Worm (Caenorhabditis elegans) whole organism, L1 larva: Measurements from ENCODE around the gene F09G8.7.
A peak's percentile ranks its signal among the peaks of the same experiment; 100 is the strongest.

ENCODE experiments used
- C04F5.9 ChIP-seq: sonication (generic microtip); optimal IDR thresholded peaks from 2 replicates; lab custom pipeline; 2016; ENCODE audit warnings: missing genetic modification characterization, missing compliant biosample characterization
- C34B4.2 ChIP-seq: sonication (generic microtip); optimal IDR thresholded peaks from 2 replicates; lab custom pipeline; 2017; ENCODE audit warnings: mild to moderate bottlenecking, missing genetic modification characterization, missing compliant biosample characterization
- F16B12.6 ChIP-seq: fragments of 150-350 bp; optimal IDR thresholded peaks from 2 replicates; lab custom pipeline; 2014; ENCODE audit warnings: missing biosample characterization, missing genetic modification characterization
- ama-1 ChIP-seq: fragments of 150-350 bp; optimal IDR thresholded peaks from 2 replicates; lab custom pipeline; 2014
- blmp-1 ChIP-seq: fragments of 150-350 bp; optimal IDR thresholded peaks from 2 replicates; lab custom pipeline; 2014; ENCODE audit warnings: missing biosample characterization, missing genetic modification characterization
- ceh-63 ChIP-seq: fragments of 200-800 bp; sonication (Bioruptor generic); optimal IDR thresholded peaks from 2 replicates; lab custom pipeline; 2018; ENCODE audit warnings: mild to moderate bottlenecking, missing genetic modification characterization, missing compliant biosample characterization
- ceh-8 ChIP-seq: fragments of 200-800 bp; sonication (Bioruptor generic); optimal IDR thresholded peaks from 2 replicates; lab custom pipeline; 2018; ENCODE audit warnings: mild to moderate bottlenecking, missing genetic modification characterization, moderate library complexity, missing compliant biosample characterization
- ceh-82 ChIP-seq, 3 experiments: fragments of 150-350 bp in 1 of 3; sonication (generic microtip) in 2 of 3; optimal IDR thresholded peaks; 2 replicates each; lab custom pipeline; 2014 to 2017; ENCODE audit warnings: missing biosample characterization in 3 of 3, missing genetic modification characterization in 3 of 3
- ceh-90 ChIP-seq: sonication (generic microtip); optimal IDR thresholded peaks from 2 replicates; lab custom pipeline; 2016; ENCODE audit warnings: missing genetic modification characterization, missing compliant biosample characterization
- ces-1 ChIP-seq: fragments of 150-350 bp; optimal IDR thresholded peaks from 2 replicates; lab custom pipeline; 2014; ENCODE audit warnings: missing biosample characterization, missing genetic modification reagents, missing genetic modification characterization
- dpl-1 ChIP-seq, 3 experiments: fragments of 150-350 bp in 2 of 3; sonication (generic microtip) in 1 of 3; optimal IDR thresholded peaks; 2 replicates each; lab custom pipeline; 2014 to 2017; ENCODE audit warnings: missing biosample characterization in 3 of 3, missing genetic modification characterization in 3 of 3, missing genetic modification reagents in 3 of 3
- dsc-1 ChIP-seq: sonication (generic microtip); optimal IDR thresholded peaks from 2 replicates; lab custom pipeline; 2016; ENCODE audit warnings: mild to moderate bottlenecking, missing genetic modification characterization, missing compliant biosample characterization
- efl-1 ChIP-seq, 4 experiments: fragments of 150-350 bp; optimal IDR thresholded peaks in 3 of 4; peaks in 1 of 4; 1 replicate in 1 of 4; 2 replicates in 3 of 4; lab custom pipeline; 2014; ENCODE audit warnings: missing biosample characterization in 2 of 4, missing genetic modification characterization in 2 of 4, missing genetic modification reagents in 2 of 4
- efl-3 ChIP-seq: fragments of 200-800 bp; sonication (Bioruptor generic); optimal IDR thresholded peaks from 2 replicates; lab custom pipeline; 2018; ENCODE audit warnings: mild to moderate bottlenecking, missing genetic modification characterization, missing compliant biosample characterization
- egl-13 ChIP-seq: sonication (generic microtip); optimal IDR thresholded peaks from 2 replicates; lab custom pipeline; 2016; ENCODE audit warnings: missing genotype, missing genetic modification reagents, missing genetic modification characterization, missing compliant biosample characterization
- elt-2 ChIP-seq: sonication (generic microtip); optimal IDR thresholded peaks from 2 replicates; lab custom pipeline; 2016; ENCODE audit warnings: missing genetic modification characterization, mild to moderate bottlenecking, inconsistent platforms, missing compliant biosample characterization, missing genetic modification reagents
- elt-3 ChIP-seq, 6 experiments: fragments of 150-350 bp in 1 of 6; sonication (generic microtip); optimal IDR thresholded peaks; 2 replicates each; lab custom pipeline; 2017 to 2018; ENCODE audit warnings: missing biosample characterization in 6 of 6, missing genetic modification characterization in 6 of 6, inconsistent platforms in 1 of 6
- fkh-8 ChIP-seq: sonication (generic microtip); optimal IDR thresholded peaks from 2 replicates; lab custom pipeline; 2016; ENCODE audit warnings: mild to moderate bottlenecking, missing genetic modification characterization, missing compliant biosample characterization
- fos-1 ChIP-seq: fragments of 150-350 bp; optimal IDR thresholded peaks from 2 replicates; lab custom pipeline; 2014; ENCODE audit warnings: missing biosample characterization, missing genetic modification characterization
- grh-1 ChIP-seq: fragments of 200-800 bp; sonication (Bioruptor generic); IDR thresholded peaks from 2 replicates; pipeline ENCODE4 v1.3.6; 2022; ENCODE audit warnings: missing genetic modification reagents, missing genetic modification characterization, missing compliant biosample characterization
- hlh-17 ChIP-seq: fragments of 200-800 bp; sonication (Bioruptor generic); optimal IDR thresholded peaks from 2 replicates; lab custom pipeline; 2018; ENCODE audit warnings: missing genetic modification characterization, mild to moderate bottlenecking, missing compliant biosample characterization, moderate library complexity, borderline replicate concordance
- isw-1 ChIP-seq: fragments of 200-800 bp; sonication (Bioruptor generic); IDR thresholded peaks from 2 replicates; pipeline ENCODE4 v1.3.6; 2022; ENCODE audit warnings: missing genetic modification characterization, missing compliant biosample characterization
- lin-13 ChIP-seq: fragments of 150-350 bp; optimal IDR thresholded peaks from 2 replicates; lab custom pipeline; 2014; ENCODE audit warnings: missing biosample characterization, missing genetic modification reagents, missing genetic modification characterization
- lin-35 ChIP-seq, 2 experiments: fragments of 150-350 bp; optimal IDR thresholded peaks; 2 replicates each; lab custom pipeline; 2014; ENCODE audit warnings: missing biosample characterization in 2 of 2, missing genetic modification characterization in 2 of 2, missing genetic modification reagents in 2 of 2
- lsy-2 ChIP-seq, 2 experiments: fragments of 150-350 bp; optimal IDR thresholded peaks; 2 replicates each; lab custom pipeline; 2014; ENCODE audit warnings: missing biosample characterization in 2 of 2, missing genetic modification characterization in 2 of 2
- mep-1 ChIP-seq: fragments of 150-350 bp; optimal IDR thresholded peaks from 2 replicates; lab custom pipeline; 2014; ENCODE audit warnings: missing biosample characterization, missing genetic modification characterization
- nhr-11 ChIP-seq: fragments of 150-350 bp; optimal IDR thresholded peaks from 2 replicates; lab custom pipeline; 2014; ENCODE audit warnings: missing biosample characterization, missing genetic modification characterization
- nhr-12 ChIP-seq: sonication (generic microtip); optimal IDR thresholded peaks from 2 replicates; lab custom pipeline; 2017; ENCODE audit warnings: missing biosample characterization, missing genetic modification characterization
- nhr-20 ChIP-seq: sonication (generic microtip); optimal IDR thresholded peaks from 2 replicates; lab custom pipeline; 2016; ENCODE audit warnings: mild to moderate bottlenecking, missing genetic modification characterization, missing compliant biosample characterization
- nhr-237 ChIP-seq: fragments of 150-350 bp; optimal IDR thresholded peaks from 2 replicates; lab custom pipeline; 2014; ENCODE audit warnings: missing biosample characterization, missing genetic modification characterization
- nhr-28 ChIP-seq: fragments of 150-350 bp; optimal IDR thresholded peaks from 2 replicates; lab custom pipeline; 2014; ENCODE audit warnings: missing biosample characterization, missing genetic modification characterization
- nhr-47 ChIP-seq: sonication (generic microtip); optimal IDR thresholded peaks from 2 replicates; lab custom pipeline; 2016; ENCODE audit warnings: mild to moderate bottlenecking, missing genetic modification characterization, moderate library complexity, missing compliant biosample characterization
- nhr-71 ChIP-seq: sonication (generic microtip); optimal IDR thresholded peaks from 2 replicates; lab custom pipeline; 2016; ENCODE audit warnings: mild to moderate bottlenecking, missing genetic modification characterization, moderate library complexity, missing compliant biosample characterization
- nhr-76 ChIP-seq: sonication (generic microtip); optimal IDR thresholded peaks from 2 replicates; lab custom pipeline; 2017; ENCODE audit warnings: missing biosample characterization, missing genetic modification characterization
- nhr-77 ChIP-seq: fragments of 150-350 bp; optimal IDR thresholded peaks from 2 replicates; lab custom pipeline; 2014; ENCODE audit warnings: missing biosample characterization, missing genetic modification characterization
- nhr-84 ChIP-seq: sonication (generic microtip); optimal IDR thresholded peaks from 2 replicates; lab custom pipeline; 2017; ENCODE audit warnings: missing biosample characterization, missing genetic modification characterization
- skn-1 ChIP-seq: fragments of 150-350 bp; optimal IDR thresholded peaks from 2 replicates; lab custom pipeline; 2014; ENCODE audit warnings: missing biosample characterization, missing genetic modification characterization
- snpc-4 ChIP-seq: fragments of 150-350 bp; optimal IDR thresholded peaks from 2 replicates; lab custom pipeline; 2014; ENCODE audit warnings: missing biosample characterization, missing genetic modification characterization
- snu-23 ChIP-seq: sonication (generic microtip); optimal IDR thresholded peaks from 2 replicates; lab custom pipeline; 2016; ENCODE audit warnings: missing genetic modification characterization, missing compliant biosample characterization
- sptf-1 ChIP-seq: fragments of 150-350 bp; optimal IDR thresholded peaks from 2 replicates; lab custom pipeline; 2014; ENCODE audit warnings: missing biosample characterization, missing genetic modification characterization
- sup-37 ChIP-seq: fragments of 200-800 bp; sonication (Bioruptor generic); optimal IDR thresholded peaks from 2 replicates; lab custom pipeline; 2018; ENCODE audit warnings: mild to moderate bottlenecking, missing genetic modification characterization, missing compliant biosample characterization
- swsn-7 ChIP-seq: sonication (generic microtip); optimal IDR thresholded peaks from 2 replicates; lab custom pipeline; 2016; ENCODE audit warnings: missing genetic modification characterization, missing compliant biosample characterization
- tbx-2 ChIP-seq: sonication (generic microtip); optimal IDR thresholded peaks from 2 replicates; lab custom pipeline; 2016; ENCODE audit warnings: missing genetic modification characterization, missing compliant biosample characterization
- unc-30 ChIP-seq: sonication (generic microtip); optimal IDR thresholded peaks from 2 replicates; lab custom pipeline; 2017; ENCODE audit warnings: missing biosample characterization, missing genetic modification characterization
- unc-86 ChIP-seq: sonication (generic microtip); optimal IDR thresholded peaks from 2 replicates; lab custom pipeline; 2016; ENCODE audit warnings: missing genetic modification characterization, missing compliant biosample characterization
- unc-98 ChIP-seq: fragments of 200-800 bp; sonication (Bioruptor generic); IDR thresholded peaks from 2 replicates; pipeline ENCODE4 v1.3.6; 2022; ENCODE audit warnings: missing genetic modification characterization, missing compliant biosample characterization
- xbp-1 ChIP-seq: sonication (generic microtip); optimal IDR thresholded peaks from 2 replicates; lab custom pipeline; 2016; ENCODE audit warnings: missing genetic modification characterization, missing compliant biosample characterization
- zag-1 ChIP-seq: fragments of 150-350 bp; optimal IDR thresholded peaks from 2 replicates; lab custom pipeline; 2014; ENCODE audit warnings: missing biosample characterization, missing genetic modification characterization
- ztf-11 ChIP-seq, 2 experiments: sonication (generic microtip); optimal IDR thresholded peaks; 2 replicates each; lab custom pipeline; 2016 to 2017; ENCODE audit warnings: missing genetic modification characterization in 2 of 2, missing biosample characterization in 1 of 2, missing compliant biosample characterization in 1 of 2
- ztf-4 ChIP-seq: fragments of 150-350 bp; optimal IDR thresholded peaks from 2 replicates; lab custom pipeline; 2014; ENCODE audit warnings: missing biosample characterization, missing genetic modification characterization

F09G8.7 gene

DNA sequence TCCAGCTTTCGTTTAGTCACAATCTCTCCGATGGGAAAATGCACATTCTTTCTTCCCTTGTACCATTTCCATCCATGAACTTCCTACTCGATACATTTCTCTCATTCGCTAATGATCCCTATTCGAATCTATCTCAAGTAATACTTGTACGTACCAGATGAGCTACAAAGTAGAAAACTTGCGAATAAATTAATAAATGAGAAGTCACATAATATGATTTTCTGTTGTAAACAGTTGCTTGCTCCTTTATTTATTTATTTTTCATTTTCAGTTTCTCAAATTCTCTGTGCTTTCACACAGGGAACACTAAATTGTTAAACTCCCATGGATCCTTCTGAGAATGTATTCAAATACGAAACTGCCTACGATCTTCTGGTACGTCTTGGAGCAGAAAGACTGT lies 42.0 kb downstream of the F09G8.7 start, which contains the start of gene rfs-1:
Gene rfs-1, plus strand, starts transcription at position 301 of the 400 bp plus-strand sequence.
- TF ChIP-seq lin-35 (GFP tag; optimal IDR thresholded peaks at IDR 0.05; lab: Kevin White, UChicago) (no peak), ceh-82 (tag; optimal IDR thresholded peaks at IDR 0.05; lab: Kevin White, UChicago) (no peak), nhr-76 (no peak), sptf-1 (no peak), lsy-2 (tag; optimal IDR thresholded peaks at IDR 0.05; lab: Kevin White, UChicago) (no peak), ceh-63 (GFP tag; lab: Kevin White, UChicago) (no peak), F16B12.6 (tag; lab: Kevin White, UChicago) (no peak), nhr-12 (no peak), nhr-11 (tag; lab: Kevin White, UChicago) (no peak), isw-1 (GFP tag; lab: Robert Waterston, UW) (no peak), ama-1 (lab: Kevin White, UChicago) (no peak)

DNA sequence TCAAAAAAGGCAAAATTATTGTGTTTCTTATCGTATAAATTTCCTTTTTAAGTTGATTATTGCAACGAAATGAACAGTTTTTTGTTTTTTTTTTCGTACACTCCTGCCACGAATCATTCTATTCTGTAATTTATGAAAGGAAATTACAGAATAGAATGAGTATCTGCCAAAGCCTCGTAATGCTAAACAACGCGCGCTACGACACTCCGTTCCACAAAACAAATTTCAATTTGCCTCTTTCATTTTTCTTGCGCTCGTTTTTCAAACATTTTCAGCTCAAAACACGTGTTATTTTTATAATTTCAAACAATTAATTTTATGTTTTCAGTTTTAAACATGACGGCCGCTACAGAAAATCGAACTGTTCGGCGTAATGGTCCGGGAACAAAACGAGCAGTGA lies 43.4 kb downstream of the F09G8.7 start, which contains the start of gene mob-4:
Gene mob-4, plus strand, starts transcription at position 329 of the 400 bp plus-strand sequence.
- TF ChIP-seq grh-1 (GFP tag; lab: Robert Waterston, UW), result no peak
- no peak for TF ChIP-seq unc-98 (GFP tag; lab: Robert Waterston, UW)
- TF ChIP-seq snu-23 (GFP tag; lab: Kevin White, UChicago), result peak; percentile 6
- TF ChIP-seq lin-13 (GFP tag; lab: Kevin White, UChicago), result no peak
- TF ChIP-seq mep-1 (tag; lab: Kevin White, UChicago), result no peak
- TF ChIP-seq sptf-1, result no peak
- TF ChIP-seq sup-37, result no peak
- TF ChIP-seq ceh-63 (GFP tag; lab: Kevin White, UChicago), result no peak
- TF ChIP-seq unc-30 (tag; lab: Kevin White, UChicago), result no peak
- TF ChIP-seq blmp-1, result no peak
- TF ChIP-seq nhr-20 (tag; lab: Kevin White, UChicago), result no peak
- no peak for TF ChIP-seq snpc-4 (tag; lab: Kevin White, UChicago)
- TF ChIP-seq nhr-84 (tag; lab: Kevin White, UChicago), result no peak
- TF ChIP-seq dpl-1 (GFP tag; optimal IDR thresholded peaks at IDR 0.05; lab: Kevin White, UChicago), result peak in 1 of 3 experiments; percentile 33
- peak in 1 of 2 experiments; percentile 26 for TF ChIP-seq lsy-2 (tag; optimal IDR thresholded peaks at IDR 0.05; lab: Kevin White, UChicago)
- no peak for TF ChIP-seq efl-3
- no peak for TF ChIP-seq dsc-1 (tag; lab: Kevin White, UChicago)
- TF ChIP-seq ceh-8 (GFP tag; lab: Kevin White, UChicago), result no peak
- TF ChIP-seq elt-2 (tag; lab: Kevin White, UChicago), result no peak
- no peak for TF ChIP-seq swsn-7 (tag; lab: Kevin White, UChicago)
- TF ChIP-seq nhr-76, result no peak
- no peak for TF ChIP-seq nhr-77 (tag; lab: Kevin White, UChicago)
- no peak for TF ChIP-seq skn-1
- TF ChIP-seq ceh-82 (tag; optimal IDR thresholded peaks at IDR 0.05; lab: Kevin White, UChicago), result no peak
- TF ChIP-seq efl-1 (optimal IDR thresholded peaks at IDR 0.05; lab: Kevin White, UChicago), result peak in 1 of 2 experiments; percentile 17
- peak; percentile 25 to 62 for TF ChIP-seq efl-1 (GFP tag; optimal IDR thresholded peaks at IDR 0.05 in 1 of 2; lab: Kevin White, UChicago)
- TF ChIP-seq nhr-28, result no peak
- TF ChIP-seq nhr-11 (tag; lab: Kevin White, UChicago), result no peak
- TF ChIP-seq fkh-8 (tag; lab: Kevin White, UChicago), result no peak
- no peak for TF ChIP-seq zag-1 (tag; lab: Kevin White, UChicago)
- TF ChIP-seq C04F5.9 (tag; lab: Kevin White, UChicago), result no peak
- no peak for TF ChIP-seq nhr-47 (tag; lab: Kevin White, UChicago)

DNA sequence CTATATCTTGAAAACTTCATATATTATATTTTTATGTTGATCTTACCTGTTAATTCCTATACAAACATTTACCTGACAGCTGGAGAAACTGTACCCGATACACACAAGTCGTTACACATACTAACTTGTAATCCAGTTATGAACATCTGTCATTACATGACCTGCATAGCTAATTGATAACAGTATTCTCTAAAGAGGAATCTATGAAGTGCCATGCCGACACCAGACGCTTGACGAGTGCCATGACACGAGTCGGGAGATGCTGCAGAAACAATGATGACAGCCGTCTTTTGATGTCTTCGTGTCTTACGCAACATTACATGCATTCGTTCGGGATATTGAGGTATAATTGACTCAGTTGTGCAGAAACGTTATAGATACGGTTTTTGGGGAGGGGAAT lies 48.1 kb downstream of the F09G8.7 start:
- TF ChIP-seq ceh-90 (tag; lab: Kevin White, UChicago) (no peak), egl-13 (tag; lab: Kevin White, UChicago) (no peak), efl-3 (no peak), elt-3 (tag; optimal IDR thresholded peaks at IDR 0.05; lab: Kevin White, UChicago) (no peak), nhr-71 (no peak), elt-2 (tag; lab: Kevin White, UChicago) (no peak), nhr-84 (tag; lab: Kevin White, UChicago) (no peak), nhr-12 (no peak), unc-86 (tag; lab: Kevin White, UChicago) (peak; percentile 79), nhr-237 (no peak), C34B4.2 (tag; lab: Kevin White, UChicago) (no peak), fos-1 (no peak), snpc-4 (tag; lab: Kevin White, UChicago) (no peak), ces-1 (GFP tag; lab: Kevin White, UChicago) (no peak), ztf-11 (tag; optimal IDR thresholded peaks at IDR 0.05; lab: Kevin White, UChicago) (peak in 1 of 2 experiments; percentile 57), hlh-17 (GFP tag; lab: Kevin White, UChicago) (no peak), xbp-1 (tag; lab: Kevin White, UChicago) (no peak), lin-35 (GFP tag; optimal IDR thresholded peaks at IDR 0.05; lab: Kevin White, UChicago) (no peak), tbx-2 (tag; lab: Kevin White, UChicago) (peak; percentile 6), ztf-4 (tag; lab: Kevin White, UChicago) (no peak)
